Fruit fly (Drosophila melanogaster) whole organism: ENCODE results near the gene msopa.

Source experiments
- CG8478 ChIP-seq: fragments of >200 bp; optimal IDR thresholded peaks from 2 replicates; lab custom pipeline; 2018; ENCODE audit warnings: inconsistent platforms
- Dll ChIP-seq: fragments of >200 bp; optimal IDR thresholded peaks from 2 replicates; lab custom pipeline; 2017
- EcR ChIP-seq, 2 experiments: fragments of >200 bp; optimal IDR thresholded peaks; 2 replicates each; lab custom pipeline; 2017; ENCODE audit warnings: missing biosample characterization in 2 of 2, missing genetic modification characterization in 2 of 2, missing genetic modification reagents in 2 of 2
- pan ChIP-seq: fragments of >200 bp; optimal IDR thresholded peaks from 2 replicates; lab custom pipeline; 2017
- psq ChIP-seq: fragments of >200 bp; optimal IDR thresholded peaks from 2 replicates; lab custom pipeline; 2017
- usp ChIP-seq: fragments of >200 bp; optimal IDR thresholded peaks from 2 replicates; lab custom pipeline; 2017; ENCODE audit warnings: missing biosample characterization, missing genetic modification characterization, mixed read lengths

msopa gene

dm6 chr3L:22080022-22080421 lies 2.5 kb upstream of the msopa start, which contains the start of gene Sfp79B:
Sfp79B (plus strand) TSS chr3L:22080322.
- TF ChIP-seq psq (lab: Kevin White, UChicago): no peak
- TF ChIP-seq usp (GFP tag; lab: Kevin White, UChicago): no peak
- no peak for TF ChIP-seq Dll
- TF ChIP-seq pan (lab: Kevin White, UChicago): no peak
- no peak for TF ChIP-seq EcR (GFP tag; optimal IDR thresholded peaks at IDR 0.05; lab: Kevin White, UChicago)
- no peak for TF ChIP-seq CG8478 (lab: Kevin White, UChicago)

dm6 chr3L:22083131-22083648 lies 670 bp downstream of the msopa start:
- TF ChIP-seq EcR (GFP tag; optimal IDR thresholded peaks at IDR 0.05; lab: Kevin White, UChicago): no peak
- no peak for TF ChIP-seq pan (lab: Kevin White, UChicago)
- no peak for TF ChIP-seq CG8478 (lab: Kevin White, UChicago)
- TF ChIP-seq psq (lab: Kevin White, UChicago): no peak
- TF ChIP-seq Dll: no peak
- no peak for TF ChIP-seq usp (GFP tag; lab: Kevin White, UChicago)

DNA sequence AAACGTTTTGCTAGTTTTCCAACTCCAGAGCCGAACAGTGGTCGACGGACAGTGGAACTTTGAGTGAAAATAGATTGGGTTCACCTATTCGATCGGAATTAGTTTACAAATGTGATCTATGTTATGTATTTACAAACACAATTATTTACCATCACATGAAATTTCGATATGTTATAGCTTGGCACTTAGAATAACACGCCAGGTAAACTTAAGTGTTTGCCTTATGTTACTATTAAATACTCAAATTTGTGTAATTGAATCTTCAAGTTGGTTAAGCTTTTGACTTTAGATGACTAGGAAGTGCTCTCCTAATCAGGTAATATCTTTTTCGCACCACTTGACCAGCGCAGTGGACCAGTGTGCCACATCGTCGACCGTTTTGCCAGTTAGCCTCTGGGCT lies 8.8 kb downstream of the msopa start:
- TF ChIP-seq pan (lab: Kevin White, UChicago) (no peak), psq (lab: Kevin White, UChicago) (no peak), usp (GFP tag; lab: Kevin White, UChicago) (no peak), EcR (GFP tag; optimal IDR thresholded peaks at IDR 0.05; lab: Kevin White, UChicago) (no peak), Dll (no peak), CG8478 (lab: Kevin White, UChicago) (no peak)

- no peak for TF ChIP-seq psq (lab: Kevin White, UChicago)
- no peak for TF ChIP-seq EcR (GFP tag; optimal IDR thresholded peaks at IDR 0.05; lab: Kevin White, UChicago)
- no peak for TF ChIP-seq usp (GFP tag; lab: Kevin White, UChicago)
- no peak for TF ChIP-seq pan (lab: Kevin White, UChicago)
These were observed 11.9 kb downstream of the msopa start for dm6 chr3L:22094308-22094866.

DNA sequence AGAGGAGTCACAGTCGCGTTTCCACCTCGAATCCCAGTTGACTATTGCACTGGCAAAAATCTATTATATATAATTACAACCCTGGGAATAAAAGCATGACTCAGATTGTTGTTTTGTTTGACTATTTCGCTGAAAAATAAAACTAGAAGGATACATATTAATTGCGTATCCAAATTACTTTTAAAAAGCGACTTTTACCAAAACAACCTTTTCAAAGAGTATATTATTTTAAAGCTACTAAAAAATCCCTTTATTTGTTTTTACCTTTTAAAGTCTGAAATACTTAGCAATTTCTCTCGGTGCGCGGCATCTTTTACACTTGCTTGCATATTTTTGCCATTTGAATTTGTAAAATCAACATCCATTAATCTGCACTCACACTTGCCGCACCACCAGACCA lies 24.2 kb downstream of the msopa start:
- no peak for TF ChIP-seq psq (lab: Kevin White, UChicago)
- no peak for TF ChIP-seq EcR (GFP tag; optimal IDR thresholded peaks at IDR 0.05; lab: Kevin White, UChicago)
- TF ChIP-seq CG8478 (lab: Kevin White, UChicago): no peak
- no peak for TF ChIP-seq usp (GFP tag; lab: Kevin White, UChicago)
- TF ChIP-seq pan (lab: Kevin White, UChicago): no peak
- no peak for TF ChIP-seq Dll

dm6 chr3L:22109903-22110302 lies 27.4 kb downstream of the msopa start:
- TF ChIP-seq pan (lab: Kevin White, UChicago): no peak
- TF ChIP-seq CG8478 (lab: Kevin White, UChicago): no peak
- no peak for TF ChIP-seq psq (lab: Kevin White, UChicago)
- no peak for TF ChIP-seq EcR (GFP tag; optimal IDR thresholded peaks at IDR 0.05; lab: Kevin White, UChicago)
- TF ChIP-seq Dll: no peak
- no peak for TF ChIP-seq usp (GFP tag; lab: Kevin White, UChicago)

dm6 chr3L:22113186-22113585 lies 30.7 kb downstream of the msopa start:
- TF ChIP-seq CG8478 (lab: Kevin White, UChicago) (no peak), pan (lab: Kevin White, UChicago) (no peak), usp (GFP tag; lab: Kevin White, UChicago) (no peak), Dll (no peak), psq (lab: Kevin White, UChicago) (no peak), EcR (GFP tag; optimal IDR thresholded peaks at IDR 0.05; lab: Kevin White, UChicago) (no peak)

- TF ChIP-seq psq (lab: Kevin White, UChicago) (no peak), EcR (GFP tag; optimal IDR thresholded peaks at IDR 0.05; lab: Kevin White, UChicago) (no peak), pan (lab: Kevin White, UChicago) (no peak), CG8478 (lab: Kevin White, UChicago) (no peak), usp (GFP tag; lab: Kevin White, UChicago) (no peak), Dll (no peak)
These were observed 47.6 kb downstream of the msopa start for dm6 chr3L:22129855-22130746.

- TF ChIP-seq Dll: no peak
- no peak for TF ChIP-seq CG8478 (lab: Kevin White, UChicago)
- TF ChIP-seq pan (lab: Kevin White, UChicago): no peak
- no peak for TF ChIP-seq usp (GFP tag; lab: Kevin White, UChicago)
- TF ChIP-seq EcR (GFP tag; optimal IDR thresholded peaks at IDR 0.05; lab: Kevin White, UChicago): no peak
- TF ChIP-seq psq (lab: Kevin White, UChicago): no peak
These were observed 48.2 kb downstream of the msopa start for dm6 chr3L:22130747-22131078.

DNA sequence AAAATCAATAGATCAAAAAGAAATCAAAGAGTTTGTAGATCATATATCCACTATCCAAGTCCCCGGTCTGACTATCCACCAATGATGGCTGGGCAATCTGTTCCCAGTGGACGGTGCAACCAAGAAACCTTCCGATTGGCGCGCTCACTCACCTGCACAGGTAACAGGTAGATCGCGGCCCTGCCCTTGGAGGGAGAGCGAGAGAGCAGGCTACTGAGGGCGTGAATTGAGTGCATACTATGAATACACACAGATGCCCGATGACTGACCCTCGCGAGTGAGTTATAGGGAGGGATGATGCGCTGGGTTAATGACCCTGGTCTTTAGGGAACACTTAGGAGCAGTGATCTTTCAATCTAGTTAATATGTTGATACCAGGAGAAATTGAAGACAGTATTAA lies 50.2 kb downstream of the msopa start:
- no peak for TF ChIP-seq usp (GFP tag; lab: Kevin White, UChicago)
- TF ChIP-seq psq (lab: Kevin White, UChicago): no peak
- no peak for TF ChIP-seq pan (lab: Kevin White, UChicago)
